Worm (Caenorhabditis elegans) whole organism, midembryonic: ENCODE measurements around the gene F40C5.1.

Experiments
- klf-2 ChIP-seq: fragments of 200-800 bp; sonication (Bioruptor generic); conservative IDR thresholded peaks from 2 replicates; pipeline ENCODE4 v1.3.6; 2022; ENCODE audit warnings: missing genetic modification reagents, missing genetic modification characterization, missing compliant biosample characterization
- med-1 ChIP-seq: sonication (generic microtip); optimal IDR thresholded peaks from 2 replicates; lab custom pipeline; 2017; ENCODE audit warnings: missing genetic modification characterization, mild to moderate bottlenecking, missing compliant biosample characterization, antibody characterized with exemption, missing genetic modification reagents; ENCODE audit not compliant: insufficient read depth

DNA sequence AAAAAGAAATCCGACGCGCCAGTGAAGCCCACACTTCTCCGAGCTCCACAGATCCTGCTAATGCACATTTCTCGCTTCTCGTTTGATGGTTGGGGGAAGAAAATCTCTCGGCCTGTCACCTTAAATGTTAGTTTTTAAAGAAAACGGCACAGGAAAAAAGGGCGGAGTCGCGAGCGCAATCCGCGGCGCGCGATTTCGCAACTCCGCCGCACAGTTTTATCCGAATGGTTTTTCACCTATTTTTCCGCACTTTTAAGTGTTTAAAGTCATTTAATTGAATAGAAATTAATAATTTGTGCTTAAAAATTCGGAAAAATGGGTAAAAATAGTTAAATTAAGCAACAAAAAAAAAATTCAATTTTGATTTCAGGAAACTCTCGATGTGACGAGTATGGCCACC is 15.1 kb downstream of the F40C5.1 start:
- 0 out of 2 replicates have a peak, but pooled peaks have one; percentile 57 for TF ChIP-seq klf-2 (GFP tag; lab: Robert Waterston, UW)
- peak; percentile 66 for TF ChIP-seq med-1
